Worm (Caenorhabditis elegans) whole organism, young adult: Measurements from ENCODE around the gene H42K12.3.

ENCODE experiments used
- F23B12.7 ChIP-seq: sonication (generic microtip); optimal IDR thresholded peaks from 2 replicates; lab custom pipeline; 2017; ENCODE audit warnings: missing genetic modification characterization, mild to moderate bottlenecking, missing compliant biosample characterization, antibody characterized with exemption, moderate library complexity; ENCODE audit not compliant: insufficient read depth
- F49E8.2 ChIP-seq: sonication (generic microtip); optimal IDR thresholded peaks from 3 replicates; lab custom pipeline; 2017; ENCODE audit warnings: missing genetic modification characterization, mild to moderate bottlenecking, missing compliant biosample characterization, antibody characterized with exemption, moderate library complexity; ENCODE audit not compliant: insufficient read depth
- ZK185.1 ChIP-seq: sonication (generic microtip); optimal IDR thresholded peaks from 2 replicates; lab custom pipeline; 2016; ENCODE audit warnings: mild to moderate bottlenecking, missing genetic modification characterization, missing compliant biosample characterization; ENCODE audit not compliant: poor library complexity, severe bottlenecking
- ceh-58 ChIP-seq: fragments of 200-800 bp; sonication (Bioruptor generic); IDR thresholded peaks from 2 replicates; pipeline ENCODE4 v1.3.6; 2022; ENCODE audit warnings: missing genetic modification characterization, missing compliant biosample characterization
- ceh-91 ChIP-seq: fragments of 200-800 bp; sonication (Bioruptor generic); IDR thresholded peaks from 2 replicates; pipeline ENCODE4 v1.3.6; 2022; ENCODE audit warnings: missing genetic modification reagents, missing genetic modification characterization, missing compliant biosample characterization
- dox-1 ChIP-seq: fragments of 200-800 bp; sonication (Bioruptor generic); IDR thresholded peaks from 2 replicates; pipeline ENCODE4 v1.3.6; 2022; ENCODE audit warnings: missing genetic modification reagents, missing genetic modification characterization, missing compliant biosample characterization
- efl-1 ChIP-seq: fragments of 150-350 bp; optimal IDR thresholded peaks from 2 replicates; lab custom pipeline; 2014; ENCODE audit warnings: missing biosample characterization, missing genetic modification reagents, missing genetic modification characterization
- him-1 ChIP-seq: sonication (generic microtip); optimal IDR thresholded peaks from 2 replicates; lab custom pipeline; 2016; ENCODE audit warnings: missing genotype, missing genetic modification reagents, missing genetic modification characterization, missing compliant biosample characterization
- hlh-12 ChIP-seq: sonication (generic microtip); optimal IDR thresholded peaks from 2 replicates; lab custom pipeline; 2016; ENCODE audit warnings: missing genetic modification characterization, missing compliant biosample characterization
- pha-4 ChIP-seq: fragments of 150-350 bp; sonication (generic microtip); optimal IDR thresholded peaks from 2 replicates; lab custom pipeline; 2014; ENCODE audit warnings: missing biosample characterization, missing genetic modification reagents, missing genetic modification characterization
- repo-1 ChIP-seq: sonication (generic microtip); optimal IDR thresholded peaks from 2 replicates; lab custom pipeline; 2017; ENCODE audit warnings: mild to moderate bottlenecking, missing genetic modification characterization, missing compliant biosample characterization

- TF ChIP-seq ceh-58 (no peak), pha-4 (tag; lab: Kevin White, UChicago) (no peak), repo-1 (tag; lab: Kevin White, UChicago) (no peak), F23B12.7 (tag; lab: Kevin White, UChicago) (no peak), efl-1 (GFP tag; lab: Kevin White, UChicago) (no peak), ZK185.1 (tag; lab: Kevin White, UChicago) (no peak), ceh-91 (GFP tag; lab: Robert Waterston, UW) (no peak), hlh-12 (tag; lab: Kevin White, UChicago) (no peak), him-1 (tag; lab: Kevin White, UChicago) (no peak), F49E8.2 (no peak), dox-1 (GFP tag; lab: Robert Waterston, UW) (no peak)
These were observed 33.1 kb downstream of the H42K12.3 start, which contains the start of gene ins-39 for ce11 chrX:1344321-1344720.
